Worm (Caenorhabditis elegans) whole organism, L2 larva: Measurements from ENCODE around the gene ctsa-4.2.

Source experiments
- lin-39 ChIP-seq: fragments of 150-350 bp; optimal IDR thresholded peaks from 2 replicates; lab custom pipeline; 2014; ENCODE audit warnings: missing biosample characterization, missing genetic modification reagents, missing genetic modification characterization
- nhr-11 ChIP-seq: fragments of 150-350 bp; optimal IDR thresholded peaks from 2 replicates; lab custom pipeline; 2014; ENCODE audit warnings: missing biosample characterization, missing genetic modification characterization
- ztf-11 ChIP-seq: sonication (generic microtip); optimal IDR thresholded peaks from 2 replicates; lab custom pipeline; 2017; ENCODE audit warnings: missing biosample characterization, missing genetic modification characterization

ce11 chrIII:6601073-6601472 is 11.3 kb upstream of the ctsa-4.2 start, which contains the start of gene let-765:
- TF ChIP-seq nhr-11 (tag; lab: Kevin White, UChicago) (no peak), lin-39 (tag; lab: Kevin White, UChicago) (no peak), ztf-11 (no peak)
